Worm (Caenorhabditis elegans) whole organism, early embryonic: ENCODE data around the gene F21D5.5.

Source experiments
- ama-1 ChIP-seq: fragments of 150-350 bp; optimal IDR thresholded peaks from 2 replicates; lab custom pipeline; 2014
- flt-1 ChIP-seq: fragments of 200-800 bp; sonication (Bioruptor generic); IDR thresholded peaks from 2 replicates; pipeline ENCODE4 v1.3.6; 2022; ENCODE audit warnings: missing genetic modification characterization, missing compliant biosample characterization

DNA sequence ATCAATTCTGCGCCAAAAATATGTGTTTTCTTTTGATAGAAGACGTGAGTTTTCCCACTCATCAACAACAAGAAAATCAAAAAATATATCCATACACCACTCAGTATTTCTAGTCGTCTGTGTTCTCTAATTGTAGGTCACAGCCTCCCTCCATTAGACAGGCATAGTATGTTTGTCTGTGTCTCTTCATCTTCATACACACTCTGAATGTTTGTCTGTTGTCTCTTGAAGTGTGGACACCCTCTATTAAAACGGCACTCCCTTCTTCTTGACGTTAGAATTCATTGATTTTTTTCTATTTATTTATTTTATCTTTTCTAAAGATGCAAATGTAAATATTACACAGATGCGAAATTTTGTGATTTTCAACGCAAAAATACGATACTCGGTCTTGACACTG, 1.8 kb downstream of the F21D5.5 start:
- no peak for TF ChIP-seq ama-1 (lab: Kevin White, UChicago)
- no peak for TF ChIP-seq flt-1 (GFP tag; lab: Robert Waterston, UW)
